Worm (Caenorhabditis elegans) whole organism, L1 larva: ENCODE measurements around the gene nlp-63.

Source experiments
- F16B12.6 ChIP-seq: fragments of 150-350 bp; optimal IDR thresholded peaks from 2 replicates; lab custom pipeline; 2014; ENCODE audit warnings: missing biosample characterization, missing genetic modification characterization
- ces-1 ChIP-seq: fragments of 150-350 bp; optimal IDR thresholded peaks from 2 replicates; lab custom pipeline; 2014; ENCODE audit warnings: missing biosample characterization, missing genetic modification reagents, missing genetic modification characterization
- fos-1 ChIP-seq: fragments of 150-350 bp; optimal IDR thresholded peaks from 2 replicates; lab custom pipeline; 2014; ENCODE audit warnings: missing biosample characterization, missing genetic modification characterization
- lin-13 ChIP-seq: fragments of 150-350 bp; optimal IDR thresholded peaks from 2 replicates; lab custom pipeline; 2014; ENCODE audit warnings: missing biosample characterization, missing genetic modification reagents, missing genetic modification characterization
- nhr-12 ChIP-seq: sonication (generic microtip); optimal IDR thresholded peaks from 2 replicates; lab custom pipeline; 2017; ENCODE audit warnings: missing biosample characterization, missing genetic modification characterization
- nhr-76 ChIP-seq: sonication (generic microtip); optimal IDR thresholded peaks from 2 replicates; lab custom pipeline; 2017; ENCODE audit warnings: missing biosample characterization, missing genetic modification characterization
- pqm-1 ChIP-seq: sonication (generic microtip); optimal IDR thresholded peaks from 3 replicates; lab custom pipeline; 2017; ENCODE audit warnings: missing biosample characterization, missing genetic modification characterization
- skn-1 ChIP-seq: fragments of 150-350 bp; optimal IDR thresholded peaks from 2 replicates; lab custom pipeline; 2014; ENCODE audit warnings: missing biosample characterization, missing genetic modification characterization
- tlp-1 ChIP-seq: fragments of 150-350 bp; optimal IDR thresholded peaks from 2 replicates; lab custom pipeline; 2014; ENCODE audit warnings: missing biosample characterization, missing genetic modification characterization
- unc-62 ChIP-seq: fragments of 150-350 bp; optimal IDR thresholded peaks from 2 replicates; lab custom pipeline; 2014; ENCODE audit warnings: missing biosample characterization, missing genetic modification reagents, missing genetic modification characterization

DNA sequence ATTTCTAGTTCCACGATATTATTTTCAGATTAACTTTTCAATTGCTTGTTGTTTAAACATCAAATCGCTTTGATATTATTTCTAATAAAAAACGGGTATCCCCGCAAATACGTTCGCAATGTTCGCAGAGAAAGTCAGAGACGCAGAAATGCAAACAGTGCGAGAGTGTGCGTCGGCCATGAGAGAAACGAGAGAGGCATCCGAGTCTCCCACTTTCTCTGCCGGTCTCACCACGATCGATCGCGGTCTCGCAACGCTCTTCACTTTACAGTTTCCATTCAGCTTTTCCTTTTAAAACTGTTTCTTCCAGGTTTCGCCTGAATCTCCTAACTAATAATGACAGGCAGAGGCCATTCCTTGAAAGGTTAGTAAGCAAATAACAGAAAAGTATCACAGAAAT lies 19.1 kb downstream of the nlp-63 start, which contains the start of gene F33H1.4:
- peak; percentile 3 for TF ChIP-seq skn-1 (tag; lab: Kevin White, UChicago)
- TF ChIP-seq fos-1 (tag; lab: Kevin White, UChicago) = no peak
- TF ChIP-seq pqm-1 (tag; lab: Kevin White, UChicago) = no peak
- no peak for TF ChIP-seq ces-1 (GFP tag; lab: Kevin White, UChicago)
- no peak for TF ChIP-seq nhr-76
- TF ChIP-seq F16B12.6 (tag; lab: Kevin White, UChicago) = peak; percentile 23
- TF ChIP-seq lin-13 = peak; percentile 98
- TF ChIP-seq nhr-12 (tag; lab: Kevin White, UChicago) = no peak
- no peak for TF ChIP-seq unc-62 (GFP tag; lab: Kevin White, UChicago)
- no peak for TF ChIP-seq tlp-1 (tag; lab: Kevin White, UChicago)
